Fruit fly (Drosophila melanogaster) whole organism, embryonic: ENCODE data around the gene CG16984.
A peak's percentile ranks its signal among the peaks of the same experiment; 100 is the strongest.

Experiments used
- Blimp-1 ChIP-seq: fragments of 200-800 bp; sonication (Bioruptor generic); optimal IDR thresholded peaks from 3 replicates; lab custom pipeline; 2018; ENCODE audit warnings: missing biosample characterization, missing genetic modification characterization, mild to moderate bottlenecking, moderate library complexity, missing genetic modification reagents
- CG10565 ChIP-seq: fragments of 200-800 bp; sonication (Bioruptor generic); optimal IDR thresholded peaks from 3 replicates; lab custom pipeline; 2016; ENCODE audit warnings: missing biosample characterization, mild to moderate bottlenecking, missing genetic modification characterization
- CG10654 ChIP-seq: fragments of 200-800 bp; sonication (Bioruptor generic); optimal IDR thresholded peaks from 2 replicates; lab custom pipeline; 2016; ENCODE audit warnings: missing biosample characterization, missing genetic modification characterization
- CG11398 ChIP-seq: fragments of 200-800 bp; sonication (Bioruptor generic); optimal IDR thresholded peaks from 2 replicates; lab custom pipeline; 2016; ENCODE audit warnings: missing biosample characterization, missing genetic modification characterization
- CG12104 ChIP-seq: fragments of 200-800 bp; sonication (Bioruptor generic); optimal IDR thresholded peaks from 3 replicates; lab custom pipeline; 2016; ENCODE audit warnings: missing biosample characterization, missing genetic modification characterization
- CG12219 ChIP-seq: fragments of 200-800 bp; sonication (Bioruptor generic); optimal IDR thresholded peaks from 3 replicates; lab custom pipeline; 2018; ENCODE audit warnings: missing biosample characterization, mild to moderate bottlenecking, missing genetic modification characterization
- CG14014 ChIP-seq: fragments of 200-800 bp; sonication (Bioruptor generic); IDR thresholded peaks from 2 replicates; pipeline ENCODE4 v1.3.6; 2022; ENCODE audit warnings: missing biosample characterization, missing genetic modification characterization
- CG2875 ChIP-seq: fragments of 200-800 bp; sonication (Bioruptor generic); optimal IDR thresholded peaks from 2 replicates; lab custom pipeline; 2017; ENCODE audit warnings: missing biosample characterization, mild to moderate bottlenecking, missing genetic modification characterization, missing genetic modification reagents
- CG33213 ChIP-seq: fragments of 200-800 bp; sonication (Bioruptor generic); optimal IDR thresholded peaks from 3 replicates; lab custom pipeline; 2016; ENCODE audit warnings: missing biosample characterization, missing genetic modification characterization
- CG33557 ChIP-seq: fragments of 200-800 bp; sonication (Bioruptor generic); optimal IDR thresholded peaks from 2 replicates; lab custom pipeline; 2019; ENCODE audit warnings: missing biosample characterization, mild to moderate bottlenecking, missing genetic modification characterization, moderate library complexity
- CG3726 ChIP-seq: fragments of 200-800 bp; sonication (Bioruptor generic); IDR thresholded peaks from 3 replicates; pipeline ENCODE4, ENCODE4 v1.3.6; 2022; ENCODE audit warnings: missing biosample characterization, missing genetic modification characterization
- CG5180 ChIP-seq: fragments of 200-800 bp; sonication (Bioruptor generic); optimal IDR thresholded peaks from 3 replicates; lab custom pipeline; 2017; ENCODE audit warnings: missing biosample characterization, missing genetic modification characterization, mild to moderate bottlenecking, moderate library complexity, missing genetic modification reagents
- CG6683 ChIP-seq: fragments of 200-800 bp; sonication (Bioruptor generic); optimal IDR thresholded peaks from 2 replicates; lab custom pipeline; 2017; ENCODE audit warnings: missing biosample characterization, mild to moderate bottlenecking, missing genetic modification characterization, missing genetic modification reagents
- CG7987 ChIP-seq: fragments of 200-800 bp; sonication (Bioruptor generic); optimal IDR thresholded peaks from 2 replicates; lab custom pipeline; 2018; ENCODE audit warnings: missing biosample characterization, mild to moderate bottlenecking, missing genetic modification characterization, moderate library complexity
- CG8765 ChIP-seq: fragments of 200-800 bp; sonication (Bioruptor generic); IDR thresholded peaks from 2 replicates; pipeline ENCODE4 v1.3.6; 2022; ENCODE audit warnings: missing biosample characterization, missing genetic modification characterization
- CG9609 ChIP-seq: fragments of 200-800 bp; sonication (Bioruptor generic); optimal IDR thresholded peaks from 3 replicates; lab custom pipeline; 2016; ENCODE audit warnings: missing biosample characterization, missing genetic modification characterization
- CTCF ChIP-seq: fragments of 200-800 bp; sonication (Bioruptor generic); optimal IDR thresholded peaks from 2 replicates; lab custom pipeline; 2017; ENCODE audit warnings: missing biosample characterization, mild to moderate bottlenecking, missing genetic modification characterization, moderate library complexity
- Dek ChIP-seq: fragments of 200-800 bp; sonication (Bioruptor generic); optimal IDR thresholded peaks from 3 replicates; lab custom pipeline; 2019; ENCODE audit warnings: missing biosample characterization, mild to moderate bottlenecking, missing genetic modification characterization, moderate library complexity
- Doc3 ChIP-seq: fragments of 200-800 bp; sonication (Bioruptor generic); IDR thresholded peaks from 3 replicates; pipeline ENCODE4 v1.3.6; 2022; ENCODE audit warnings: missing biosample characterization, missing genetic modification characterization; ENCODE audit not compliant: partially characterized antibody
- ERR ChIP-seq: fragments of 200-800 bp; sonication (Bioruptor generic); optimal IDR thresholded peaks from 2 replicates; lab custom pipeline; 2016; ENCODE audit warnings: missing biosample characterization, missing genetic modification characterization
- Fer2 ChIP-seq: fragments of 200-800 bp; sonication (Bioruptor generic); optimal IDR thresholded peaks from 2 replicates; lab custom pipeline; 2018; ENCODE audit warnings: missing biosample characterization, mild to moderate bottlenecking, missing genetic modification characterization, moderate library complexity
- H2.0 ChIP-seq: fragments of 200-800 bp; sonication (Bioruptor generic); IDR thresholded peaks from 2 replicates; pipeline ENCODE4 v1.3.6; 2022; ENCODE audit warnings: missing biosample characterization, missing genetic modification characterization
- HLHmδ ChIP-seq: fragments of 200-800 bp; sonication (Bioruptor generic); optimal IDR thresholded peaks from 2 replicates; lab custom pipeline; 2018; ENCODE audit warnings: missing biosample characterization, mild to moderate bottlenecking, missing genetic modification characterization, moderate library complexity
- Hmr ChIP-seq: fragments of 200-800 bp; sonication (Bioruptor generic); optimal IDR thresholded peaks from 3 replicates; lab custom pipeline; 2017; ENCODE audit warnings: mild to moderate bottlenecking, missing biosample characterization, missing genetic modification reagents, missing genetic modification characterization
- Hmx ChIP-seq: fragments of 200-800 bp; sonication (Bioruptor generic); optimal IDR thresholded peaks from 2 replicates; lab custom pipeline; 2016; ENCODE audit warnings: missing biosample characterization, missing genetic modification characterization
- Kr ChIP-seq: fragments of 200-800 bp; sonication (Bioruptor generic); optimal IDR thresholded peaks from 2 replicates; lab custom pipeline; 2017; ENCODE audit warnings: missing biosample characterization, mild to moderate bottlenecking, missing genetic modification characterization
- Lim3 ChIP-seq: fragments of 200-800 bp; sonication (Bioruptor generic); IDR thresholded peaks from 2 replicates; pipeline ENCODE4 v1.3.6; 2022; ENCODE audit warnings: missing biosample characterization, missing genetic modification characterization
- Mad ChIP-seq: fragments of 200-800 bp; sonication (Bioruptor generic); optimal IDR thresholded peaks from 2 replicates; lab custom pipeline; 2016; ENCODE audit warnings: missing biosample characterization, missing genetic modification characterization
- Meics ChIP-seq: fragments of 200-800 bp; sonication (Bioruptor generic); optimal IDR thresholded peaks from 2 replicates; lab custom pipeline; 2017; ENCODE audit warnings: missing biosample characterization, mild to moderate bottlenecking, missing genetic modification characterization
- Pdp1 ChIP-seq, 2 experiments: fragments of 200-800 bp; sonication (Bioruptor generic); optimal IDR thresholded peaks; 3 replicates each; lab custom pipeline; 2016; ENCODE audit warnings: missing biosample characterization in 2 of 2, missing genetic modification characterization in 2 of 2, mild to moderate bottlenecking in 1 of 2, moderate library complexity in 1 of 2
- Ptx1 ChIP-seq: fragments of 200-800 bp; sonication (Bioruptor generic); IDR thresholded peaks from 2 replicates; pipeline ENCODE4 v1.3.6; 2022; ENCODE audit warnings: missing biosample characterization, missing genetic modification characterization
- Side ChIP-seq: fragments of 200-800 bp; sonication (Bioruptor generic); optimal IDR thresholded peaks from 2 replicates; lab custom pipeline; 2016; ENCODE audit warnings: missing biosample characterization, missing genetic modification characterization
- Sox100B ChIP-seq: fragments of 200-800 bp; sonication (Bioruptor generic); optimal IDR thresholded peaks from 3 replicates; lab custom pipeline; 2018; ENCODE audit warnings: missing biosample characterization, mild to moderate bottlenecking, missing genetic modification characterization
- Sry-δ ChIP-seq: fragments of 200-800 bp; sonication (Bioruptor generic); optimal IDR thresholded peaks from 2 replicates; lab custom pipeline; 2016; ENCODE audit warnings: missing biosample characterization, missing genetic modification characterization
- az2 ChIP-seq: fragments of 200-800 bp; sonication (Bioruptor generic); optimal IDR thresholded peaks from 3 replicates; lab custom pipeline; 2016; ENCODE audit warnings: missing biosample characterization, missing genetic modification characterization
- bsh ChIP-seq, 2 experiments: fragments of 200-800 bp; sonication (Bioruptor generic); optimal IDR thresholded peaks; 2 replicates each; lab custom pipeline; 2017 to 2018; ENCODE audit warnings: mild to moderate bottlenecking in 2 of 2, missing biosample characterization in 2 of 2, missing genetic modification characterization in 2 of 2, moderate library complexity in 1 of 2
- cad ChIP-seq: fragments of >200 bp; optimal IDR thresholded peaks from 2 replicates; lab custom pipeline; 2017; ENCODE audit warnings: missing biosample characterization, missing genetic modification characterization
- chn ChIP-seq: fragments of 200-800 bp; sonication (Bioruptor generic); optimal IDR thresholded peaks from 2 replicates; lab custom pipeline; 2016; ENCODE audit warnings: missing biosample characterization, missing genetic modification characterization
- corto ChIP-seq: fragments of 200-800 bp; sonication (Bioruptor generic); optimal IDR thresholded peaks from 2 replicates; lab custom pipeline; 2016; ENCODE audit warnings: missing biosample characterization, mild to moderate bottlenecking, missing genetic modification characterization, moderate library complexity
- ewg ChIP-seq: fragments of 200-800 bp; sonication (Bioruptor generic); optimal IDR thresholded peaks from 3 replicates; lab custom pipeline; 2017; ENCODE audit warnings: mild to moderate bottlenecking, missing biosample characterization, missing genetic modification reagents, missing genetic modification characterization
- fd96Cb ChIP-seq: fragments of 200-800 bp; sonication (Bioruptor generic); optimal IDR thresholded peaks from 2 replicates; lab custom pipeline; 2018; ENCODE audit warnings: missing biosample characterization, mild to moderate bottlenecking, missing genetic modification characterization, moderate library complexity
- fru ChIP-seq: fragments of >200 bp; optimal IDR thresholded peaks from 2 replicates; lab custom pipeline; 2017
- lmd ChIP-seq: fragments of 200-800 bp; sonication (Bioruptor generic); IDR thresholded peaks from 2 replicates; pipeline ENCODE4 v1.3.6; 2022; ENCODE audit warnings: missing biosample characterization, missing genetic modification characterization
- nerfin-1 ChIP-seq: fragments of 200-800 bp; sonication (Bioruptor generic); optimal IDR thresholded peaks from 3 replicates; lab custom pipeline; 2019; ENCODE audit warnings: missing biosample characterization, mild to moderate bottlenecking, missing genetic modification characterization, moderate library complexity
- run ChIP-seq: fragments of 200-800 bp; sonication (Bioruptor generic); optimal IDR thresholded peaks from 3 replicates; lab custom pipeline; 2018; ENCODE audit warnings: missing biosample characterization, mild to moderate bottlenecking, missing genetic modification characterization
- sens-2 ChIP-seq: fragments of 200-800 bp; sonication (Bioruptor generic); IDR thresholded peaks from 2 replicates; pipeline ENCODE4 v1.3.6; 2022; ENCODE audit warnings: missing biosample characterization, missing genetic modification characterization
- sisA ChIP-seq: fragments of 200-800 bp; sonication (Bioruptor generic); IDR thresholded peaks from 2 replicates; pipeline ENCODE4 v1.3.6; 2022; ENCODE audit warnings: missing biosample characterization, missing genetic modification characterization
- tna ChIP-seq: fragments of 200-800 bp; sonication (Bioruptor generic); IDR thresholded peaks from 2 replicates; pipeline ENCODE4 v1.3.6; 2022; ENCODE audit warnings: missing biosample characterization, missing genetic modification characterization; ENCODE audit not compliant: partially characterized antibody
- yki ChIP-seq: fragments of >200 bp; optimal IDR thresholded peaks from 3 replicates; lab custom pipeline; 2018

Gene CG16984

dm6 chr3L:2634929-2635799, 39.6 kb downstream of the CG16984 start (continued):
- TF ChIP-seq bsh (GFP tag; optimal IDR thresholded peaks at IDR 0.05; lab: Kevin White, UChicago) (peak in 1 of 2 experiments; percentile 74), CG33557 (peak; percentile 88), ERR (peak; percentile 64), Dek (tag; lab: Kevin White, UChicago) (no peak), Doc3 (GFP tag; lab: Robert Waterston, UW) (peak; percentile 66; the same call in 2 of the 3 replicates), Sry-δ (GFP tag; lab: Kevin White, UChicago) (peak; percentile 86), ewg (GFP tag; lab: Kevin White, UChicago) (peak; percentile 90), Meics (GFP tag; lab: Kevin White, UChicago) (peak; percentile 90), CG12219 (GFP tag; lab: Kevin White, UChicago) (peak; percentile 84), HLHmδ (peak; percentile 97), fd96Cb (tag; lab: Kevin White, UChicago) (peak; percentile 20), CG10565 (no peak), chn (GFP tag; lab: Kevin White, UChicago) (peak; percentile 86), CG2875 (GFP tag; lab: Kevin White, UChicago) (peak; percentile 80), yki (lab: Kevin White, UChicago) (no peak), run (tag; lab: Kevin White, UChicago) (peak; percentile 52), CG9609 (peak; percentile 68), sisA (no peak), tna (GFP tag; lab: Robert Waterston, UW) (peak; percentile 63), Mad (GFP tag; lab: Kevin White, UChicago) (peak; percentile 77), CTCF (peak; percentile 64), fru (lab: Kevin White, UChicago) (no peak), Fer2 (tag; lab: Kevin White, UChicago) (peak; percentile 81), CG5180 (peak; percentile 80), Blimp-1 (GFP tag; lab: Kevin White, UChicago) (peak; percentile 49), Ptx1 (GFP tag; lab: Robert Waterston, UW) (peak; percentile 64), CG3726 (GFP tag; lab: Robert Waterston, UW) (no peak), az2 (GFP tag; lab: Kevin White, UChicago) (peak; percentile 68), lmd (peak; percentile 48; the same call in 1 of the 2 replicates), CG11398 (GFP tag; lab: Kevin White, UChicago) (peak; percentile 67), CG8765 (GFP tag; lab: Robert Waterston, UW) (peak; percentile 36; the same call in 1 of the 2 replicates), CG14014 (GFP tag; lab: Robert Waterston, UW) (peak; percentile 81), Pdp1 (GFP tag; optimal IDR thresholded peaks at IDR 0.05; lab: Kevin White, UChicago) (peak; percentile 79 to 84), Sox100B (GFP tag; lab: Kevin White, UChicago) (peak; percentile 86), CG33213 (GFP tag; lab: Kevin White, UChicago) (peak; percentile 88), Side (GFP tag; lab: Kevin White, UChicago) (peak; percentile 83), Kr (GFP tag; lab: Kevin White, UChicago) (peak; percentile 51), corto (GFP tag; lab: Kevin White, UChicago) (peak; percentile 82), Lim3 (GFP tag; lab: Robert Waterston, UW) (no peak), Hmr (GFP tag; lab: Kevin White, UChicago) (peak; percentile 92), nerfin-1 (tag; lab: Kevin White, UChicago) (peak; percentile 71), sens-2 (peak; percentile 84), CG12104 (GFP tag; lab: Kevin White, UChicago) (peak; percentile 91), CG6683 (GFP tag; lab: Kevin White, UChicago) (peak; percentile 78), H2.0 (GFP tag; lab: Robert Waterston, UW) (peak; percentile 71), CG7987 (GFP tag; lab: Kevin White, UChicago) (peak; percentile 91), Hmx (no peak), CG10654 (GFP tag; lab: Kevin White, UChicago) (peak; percentile 68), cad (GFP tag; lab: Kevin White, UChicago) (no peak)
